Worm (Caenorhabditis elegans): ENCODE measurements around the gene mrpl-11.
A peak's percentile ranks its signal among the peaks of the same experiment; 100 is the strongest.

Gene mrpl-11

DNA sequence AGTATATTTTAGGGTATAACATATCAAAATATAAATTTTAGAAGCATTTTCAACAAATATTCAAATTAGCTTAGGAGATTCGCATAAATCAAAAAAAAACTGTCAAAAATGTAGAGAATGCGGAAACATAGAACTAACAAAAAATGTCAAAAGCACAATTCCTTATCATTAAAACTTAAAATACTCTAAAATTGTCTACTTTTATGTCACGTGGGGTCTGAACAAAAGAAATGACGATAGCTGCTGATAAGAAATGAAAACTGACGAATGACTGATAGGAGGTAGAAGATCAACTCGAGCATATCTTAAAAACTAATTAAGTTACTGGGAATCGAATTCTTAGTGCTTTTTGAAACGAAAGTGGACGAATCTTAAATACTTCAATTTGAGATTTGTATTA lies 16.2 kb downstream of the mrpl-11 start:
- TF ChIP-seq dao-5 (tag; optimal IDR thresholded peaks at IDR 0.05) (no peak), W03F9.2 (tag; optimal IDR thresholded peaks at IDR 0.05) (no peak), him-1 (tag; optimal IDR thresholded peaks at IDR 0.05) (no peak)

DNA sequence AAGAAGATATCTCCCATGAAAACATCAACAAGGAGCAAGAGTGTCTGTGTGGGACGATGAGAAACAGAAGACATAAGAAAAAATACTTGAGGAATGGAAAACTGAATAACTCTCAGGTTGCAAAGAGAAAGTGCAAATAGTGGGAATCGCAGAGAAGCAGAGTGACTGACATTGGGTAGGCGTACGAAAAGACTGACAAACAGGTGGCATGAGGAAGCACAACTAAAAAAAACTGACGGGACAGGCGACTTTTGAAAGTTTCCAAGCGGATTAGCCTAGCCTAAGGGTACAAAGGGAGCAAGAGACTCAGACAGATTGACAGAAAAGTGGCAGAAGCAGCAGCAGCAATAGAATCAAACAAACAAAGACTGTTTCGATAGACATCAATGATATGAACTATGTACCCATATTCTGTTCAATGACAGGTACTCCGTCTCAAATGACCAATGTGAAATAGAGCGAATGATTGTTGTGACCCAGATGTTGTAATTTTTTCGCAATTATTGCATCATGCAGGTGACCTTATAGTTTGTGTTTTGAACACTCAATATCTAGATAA lies 17.0 kb downstream of the mrpl-11 start:
- no peak for TF ChIP-seq dao-5 (tag; optimal IDR thresholded peaks at IDR 0.05)
- no peak for TF ChIP-seq W03F9.2 (tag; optimal IDR thresholded peaks at IDR 0.05)
- TF ChIP-seq him-1 (tag; optimal IDR thresholded peaks at IDR 0.05) = no peak

DNA sequence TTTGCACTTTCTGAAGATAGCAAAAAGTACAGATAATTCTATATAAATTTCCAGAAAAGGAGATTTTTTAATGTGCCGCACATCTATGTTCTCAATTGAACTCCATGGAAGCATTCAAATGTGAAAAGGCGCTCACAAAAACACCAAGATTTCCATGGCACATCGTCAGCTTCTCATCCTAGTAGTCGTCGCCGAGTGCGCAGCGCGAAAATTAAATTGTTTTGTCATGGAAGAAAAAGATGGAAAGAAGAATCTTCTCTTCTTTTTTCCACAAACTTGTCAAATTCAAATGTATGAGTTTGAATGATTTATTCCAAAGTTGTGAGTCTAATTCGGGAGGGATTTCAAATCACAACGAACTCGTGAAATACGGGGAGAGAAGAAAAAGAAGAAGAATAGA lies 19.9 kb downstream of the mrpl-11 start:
- TF ChIP-seq dao-5 (tag; optimal IDR thresholded peaks at IDR 0.05) (no peak), W03F9.2 (tag; optimal IDR thresholded peaks at IDR 0.05) (no peak)

DNA sequence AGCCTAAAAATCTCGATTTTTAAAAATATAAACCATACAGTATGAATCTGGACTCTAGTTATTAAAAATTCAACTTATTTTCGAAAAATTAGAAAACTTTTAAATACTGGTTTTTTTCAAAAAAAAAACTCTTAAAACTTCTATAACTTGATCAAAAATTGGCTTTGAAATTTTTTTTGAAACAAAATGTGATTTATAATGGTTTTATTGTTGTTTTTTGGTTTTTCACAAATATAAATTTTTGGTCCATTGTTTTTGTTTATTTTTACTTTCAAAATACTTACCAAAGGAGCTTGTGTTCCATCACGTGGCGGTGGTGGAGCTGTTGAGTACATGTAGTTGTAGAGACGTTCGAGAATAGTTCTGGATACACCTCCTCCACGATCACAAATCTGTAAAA lies 20.8 kb downstream of the mrpl-11 start:
- TF ChIP-seq W03F9.2 (tag; optimal IDR thresholded peaks at IDR 0.05) (no peak), dao-5 (tag; optimal IDR thresholded peaks at IDR 0.05) (no peak), him-1 (tag; optimal IDR thresholded peaks at IDR 0.05) (no peak)

DNA sequence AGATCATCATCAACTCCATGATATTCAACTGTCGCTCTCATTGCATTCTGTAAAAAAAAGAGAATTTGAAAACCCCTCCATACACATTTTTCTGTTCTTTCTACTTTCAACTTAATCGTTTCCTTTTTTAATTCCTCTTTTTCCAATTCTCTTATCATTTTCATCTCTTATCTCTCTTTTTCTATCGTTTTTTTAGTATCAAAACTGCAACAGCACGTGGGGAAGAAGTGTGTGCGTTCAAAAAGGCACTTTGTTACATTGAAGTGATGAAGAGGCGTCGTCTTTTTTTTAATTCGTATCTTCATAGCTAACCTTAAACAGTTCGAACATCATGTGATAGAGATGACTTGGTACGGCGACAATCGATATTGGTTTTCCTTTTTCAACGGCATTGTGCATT lies 21.7 kb downstream of the mrpl-11 start:
- no peak for TF ChIP-seq W03F9.2 (tag; optimal IDR thresholded peaks at IDR 0.05)
- no peak for TF ChIP-seq dao-5 (tag; optimal IDR thresholded peaks at IDR 0.05)

DNA sequence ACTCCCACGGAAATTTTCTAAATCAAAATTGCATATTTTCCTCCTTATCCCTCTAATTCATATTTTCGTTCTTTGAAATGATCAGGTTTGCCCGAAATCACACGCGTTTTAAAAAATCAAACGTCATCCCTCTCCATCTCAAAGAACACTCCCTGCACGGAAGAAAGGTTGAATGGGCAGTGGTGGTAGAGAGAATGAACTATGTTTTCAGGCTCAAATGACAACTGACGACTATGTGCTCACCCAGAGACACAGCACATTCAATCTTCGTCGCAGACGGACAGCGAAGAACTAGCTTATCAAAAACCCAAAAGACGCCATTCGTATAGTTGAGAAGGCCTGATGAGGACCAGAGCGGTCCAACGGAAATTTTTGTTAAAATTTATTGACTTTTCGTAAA lies 22.3 kb downstream of the mrpl-11 start:
- no peak for TF ChIP-seq dao-5 (tag; optimal IDR thresholded peaks at IDR 0.05)

DNA sequence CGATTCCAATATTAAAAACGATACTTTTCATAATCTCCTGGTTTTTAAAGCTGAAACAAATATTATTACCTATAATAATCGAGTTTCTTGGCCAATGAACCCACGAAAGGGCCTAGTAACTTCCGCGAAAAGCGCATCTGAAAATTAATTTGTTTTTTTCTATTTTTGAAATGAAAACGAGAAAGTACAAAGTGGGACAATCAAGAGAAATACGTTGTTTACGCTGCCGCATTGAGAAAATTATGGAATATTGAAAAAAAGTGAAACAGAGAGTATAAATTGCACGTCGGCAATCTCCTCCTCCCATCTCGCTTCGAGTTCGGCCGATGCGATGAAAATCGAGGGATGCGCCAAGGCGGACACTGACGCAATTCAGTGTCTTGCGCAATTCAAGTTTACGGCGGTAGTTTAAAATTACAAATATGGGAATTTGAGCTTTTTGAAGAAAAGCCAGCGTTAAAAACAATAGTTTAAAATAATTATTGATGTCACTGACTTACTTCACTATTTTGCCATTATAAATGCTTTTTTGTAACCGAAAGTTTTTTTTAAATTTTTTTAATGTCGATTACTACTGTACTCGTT lies 23.9 kb downstream of the mrpl-11 start, which contains the start of gene pdhk-2:
TSS of gene pdhk-2 (minus strand) at position 137 of the 585 bp plus-strand sequence.
- peak; percentile 93 for TF ChIP-seq him-1 (tag; optimal IDR thresholded peaks at IDR 0.05)
- TF ChIP-seq W03F9.2 (tag; optimal IDR thresholded peaks at IDR 0.05) = peak; percentile 91
- no peak for TF ChIP-seq dao-5 (tag; optimal IDR thresholded peaks at IDR 0.05)

DNA sequence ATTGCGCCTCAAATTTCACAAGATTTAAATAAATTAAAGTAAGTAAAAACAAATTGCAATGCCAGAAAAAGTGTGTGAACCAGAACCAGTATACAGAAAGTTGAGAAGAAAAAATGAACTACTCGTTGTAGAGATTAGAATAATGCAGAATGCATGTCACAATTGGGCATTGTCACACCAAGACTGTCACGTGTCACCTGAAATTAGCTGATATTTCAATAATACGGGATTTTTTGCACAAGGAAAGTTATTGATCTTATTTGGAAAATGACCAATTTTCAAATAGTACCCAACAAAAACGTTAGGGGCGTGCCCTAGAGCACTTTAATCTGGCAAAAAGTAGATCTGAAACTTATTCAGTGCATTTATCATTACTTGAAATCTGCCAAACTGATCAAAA lies 24.5 kb downstream of the mrpl-11 start:
- TF ChIP-seq him-1 (tag; optimal IDR thresholded peaks at IDR 0.05) = no peak
- no peak for TF ChIP-seq dao-5 (tag; optimal IDR thresholded peaks at IDR 0.05)
- TF ChIP-seq W03F9.2 (tag; optimal IDR thresholded peaks at IDR 0.05) = no peak

DNA sequence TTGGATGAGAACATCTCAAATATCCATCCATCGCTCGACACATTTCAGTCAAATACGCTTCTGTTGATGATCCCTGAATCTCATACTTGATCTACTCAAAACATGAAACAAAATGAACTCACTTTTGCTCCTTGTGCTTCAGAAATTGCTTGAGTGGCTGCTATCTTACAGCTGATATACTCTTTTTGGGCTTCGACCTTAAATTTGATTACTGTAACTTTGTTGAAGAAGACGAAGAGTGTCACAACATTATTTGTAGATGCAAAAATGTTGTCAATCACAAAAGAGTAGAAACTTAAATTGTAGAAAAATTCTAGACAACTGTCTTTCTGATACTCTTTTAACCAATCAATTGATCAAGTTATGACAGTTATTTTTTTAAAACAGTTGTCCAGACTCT lies 25.1 kb downstream of the mrpl-11 start:
- TF ChIP-seq dao-5 (tag; optimal IDR thresholded peaks at IDR 0.05) = no peak
- TF ChIP-seq him-1 (tag; optimal IDR thresholded peaks at IDR 0.05) = no peak
- no peak for TF ChIP-seq W03F9.2 (tag; optimal IDR thresholded peaks at IDR 0.05)

DNA sequence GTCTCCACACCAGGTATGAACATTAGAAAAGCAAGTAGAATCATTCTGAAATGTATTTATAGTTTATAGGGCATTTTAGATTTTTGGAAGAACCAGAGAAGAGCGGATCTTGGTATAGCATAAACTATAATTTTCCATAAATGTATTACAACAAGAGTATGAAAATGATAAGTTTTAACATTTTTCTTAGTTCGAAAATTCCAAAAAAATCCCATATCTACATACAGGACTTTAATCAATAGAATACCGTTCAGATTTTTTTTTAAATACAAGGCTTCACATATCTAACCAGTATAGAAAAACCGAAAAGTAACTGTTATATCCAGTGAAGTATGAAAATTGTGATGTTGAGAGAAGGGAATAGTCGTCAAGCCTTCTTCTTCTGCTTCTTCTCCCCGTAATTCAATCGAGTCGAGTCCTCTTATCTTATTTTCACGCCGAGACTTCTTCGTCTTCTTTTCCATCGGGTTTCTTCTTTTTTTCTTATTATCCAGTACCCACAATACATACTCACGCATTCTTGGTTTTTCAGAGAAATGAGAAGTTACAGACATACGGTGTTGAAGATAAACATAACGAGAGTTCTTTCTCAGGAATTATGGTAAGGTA lies 26.5 kb downstream of the mrpl-11 start, which contains the start of gene ZK370.6:
TSS of gene ZK370.6 (minus strand) at position 51 of the 609 bp plus-strand sequence.
- no peak for TF ChIP-seq dao-5 (tag; optimal IDR thresholded peaks at IDR 0.05)
- no peak for TF ChIP-seq him-1 (tag; optimal IDR thresholded peaks at IDR 0.05)
- TF ChIP-seq W03F9.2 (tag; optimal IDR thresholded peaks at IDR 0.05) = no peak

DNA sequence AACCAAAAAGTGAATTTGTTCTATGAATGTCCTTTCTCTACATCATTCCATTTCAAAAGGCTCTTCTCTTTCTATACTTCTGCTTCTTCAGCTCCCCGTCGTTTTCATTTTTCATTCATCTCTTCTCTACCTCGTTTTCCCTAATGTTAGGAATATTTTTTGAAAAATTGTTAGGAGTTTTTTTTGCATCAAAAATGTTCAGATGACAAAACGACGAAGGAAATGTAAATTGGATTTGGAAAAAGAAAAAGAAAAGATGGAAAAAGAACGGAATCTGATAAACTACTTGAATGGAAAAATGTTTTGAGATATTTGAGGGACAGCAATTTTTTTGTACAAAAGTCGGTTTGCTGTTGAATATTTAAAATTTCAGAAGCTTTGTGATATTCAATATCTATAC lies 27.3 kb downstream of the mrpl-11 start:
- no peak for TF ChIP-seq him-1 (tag; optimal IDR thresholded peaks at IDR 0.05)
- TF ChIP-seq W03F9.2 (tag; optimal IDR thresholded peaks at IDR 0.05) = no peak
- no peak for TF ChIP-seq dao-5 (tag; optimal IDR thresholded peaks at IDR 0.05)

DNA sequence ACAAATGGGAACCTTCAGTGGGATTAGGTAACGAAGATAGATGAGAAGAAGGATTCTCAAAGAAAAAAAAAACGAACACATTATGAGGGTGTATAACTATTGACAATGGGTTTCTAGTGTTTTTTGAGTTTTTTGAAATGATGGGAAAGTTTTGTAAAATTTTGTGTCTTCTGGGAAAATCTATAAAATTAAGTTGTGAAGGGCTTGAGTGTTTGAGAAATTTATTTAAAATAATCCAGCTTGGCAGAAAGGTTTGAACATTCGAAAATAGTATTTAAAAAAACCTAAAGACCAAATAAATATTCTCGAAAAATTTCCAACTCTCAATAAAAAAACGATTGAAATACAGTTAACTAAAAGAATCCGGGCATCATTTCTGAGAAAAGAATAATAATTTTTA lies 27.8 kb downstream of the mrpl-11 start:
- TF ChIP-seq W03F9.2 (tag; optimal IDR thresholded peaks at IDR 0.05) (no peak), dao-5 (tag; optimal IDR thresholded peaks at IDR 0.05) (no peak), him-1 (tag; optimal IDR thresholded peaks at IDR 0.05) (no peak)

DNA sequence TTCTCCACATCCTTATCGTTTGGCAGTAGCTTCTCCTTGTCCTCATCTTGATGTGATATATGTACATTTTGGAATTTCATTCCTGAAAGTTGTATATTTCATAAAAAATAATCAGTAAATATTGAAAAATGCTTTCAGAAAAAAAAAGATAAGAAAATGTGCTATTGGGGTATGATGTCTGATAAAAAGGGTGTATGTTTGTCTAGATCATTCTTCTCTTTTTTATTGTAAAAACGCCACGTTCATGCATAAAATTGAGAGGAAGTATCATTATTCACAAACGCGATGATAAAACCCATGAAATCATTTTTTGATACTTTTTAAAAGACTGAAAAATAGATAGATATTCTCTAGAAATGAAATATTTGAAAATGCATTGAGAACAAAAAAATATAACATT lies 31.2 kb downstream of the mrpl-11 start:
- TF ChIP-seq dao-5 (tag; optimal IDR thresholded peaks at IDR 0.05) (no peak), W03F9.2 (tag; optimal IDR thresholded peaks at IDR 0.05) (no peak), him-1 (tag; optimal IDR thresholded peaks at IDR 0.05) (no peak)

DNA sequence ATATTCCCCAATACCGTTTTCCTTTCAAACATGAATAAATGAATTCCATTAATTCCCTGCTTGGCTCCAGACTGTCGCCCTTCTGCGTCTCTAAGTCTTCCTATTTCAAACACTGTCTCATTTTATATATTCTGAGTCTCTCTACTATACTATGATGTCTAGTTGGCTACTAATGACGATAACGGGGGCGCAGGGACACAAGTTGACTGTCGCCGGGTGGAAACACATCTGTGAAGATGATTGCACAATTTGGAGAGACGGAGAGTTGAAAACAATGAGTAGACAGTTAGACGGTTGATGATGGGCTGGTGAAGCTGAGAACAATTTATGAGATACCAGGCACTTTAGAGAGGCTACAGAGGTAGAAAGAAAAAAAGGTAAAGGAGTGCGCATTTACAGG lies 32.0 kb downstream of the mrpl-11 start, which contains the start of gene sma-2:
TSS of gene sma-2 (plus strand) at position 194 of the 400 bp plus-strand sequence.
- TF ChIP-seq dao-5 (tag; optimal IDR thresholded peaks at IDR 0.05) (no peak), him-1 (tag; optimal IDR thresholded peaks at IDR 0.05) (no peak), W03F9.2 (tag; optimal IDR thresholded peaks at IDR 0.05) (no peak)

DNA sequence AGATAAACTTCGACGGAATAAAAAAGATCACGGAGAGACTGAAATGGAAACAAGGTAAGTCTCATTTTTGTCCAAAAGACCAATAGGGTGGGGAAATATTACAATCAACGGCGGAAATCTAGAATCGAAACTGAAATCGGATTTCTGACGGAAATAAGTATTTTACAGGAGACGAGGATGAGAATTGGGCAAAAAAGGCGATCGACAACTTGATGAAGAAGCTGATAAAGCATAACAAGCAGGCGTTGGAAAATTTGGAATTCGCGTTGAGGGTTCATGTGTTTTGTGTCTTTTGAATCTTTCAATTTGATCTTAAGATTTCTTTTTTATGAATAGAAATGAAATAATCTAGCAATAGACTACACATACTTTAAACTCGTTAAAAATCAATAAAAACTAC lies 33.2 kb downstream of the mrpl-11 start, which contains the start of gene ugtp-1:
TSS of gene ugtp-1 (minus strand) at position 101 of the 400 bp plus-strand sequence.
- TF ChIP-seq dao-5 (tag; optimal IDR thresholded peaks at IDR 0.05) (no peak), W03F9.2 (tag; optimal IDR thresholded peaks at IDR 0.05) (no peak), him-1 (tag; optimal IDR thresholded peaks at IDR 0.05) (no peak)

All from whole organism, L4/young adult.